Worm (Caenorhabditis elegans) whole organism, early embryonic: ENCODE measurements around the gene W08A12.3.

Source experiments
- B0310.2 ChIP-seq: sonication (generic microtip); optimal IDR thresholded peaks from 2 replicates; lab custom pipeline; 2016; ENCODE audit warnings: mild to moderate bottlenecking, missing genetic modification characterization, missing compliant biosample characterization
- flt-1 ChIP-seq: fragments of 200-800 bp; sonication (Bioruptor generic); IDR thresholded peaks from 2 replicates; pipeline ENCODE4 v1.3.6; 2022; ENCODE audit warnings: missing genetic modification characterization, missing compliant biosample characterization

- no peak for TF ChIP-seq flt-1 (GFP tag; lab: Robert Waterston, UW)
- TF ChIP-seq B0310.2, result no peak
Measured at ce11 chrV:3724772-3725171, 42.1 kb downstream of the W08A12.3 start, which contains the start of gene str-30.
